Worm (Caenorhabditis elegans) whole organism, mixed stage, embryonic: Measurements from ENCODE around the gene T05H10.8.

Source experiments
- bed-3 ChIP-seq: fragments of 200-800 bp; sonication (Bioruptor generic); optimal IDR thresholded peaks from 3 replicates; lab custom pipeline; 2018; ENCODE audit warnings: mild to moderate bottlenecking, missing genetic modification characterization, moderate library complexity, missing compliant biosample characterization
- blmp-1 ChIP-seq: fragments of 150-350 bp; optimal IDR thresholded peaks from 2 replicates; lab custom pipeline; 2014; ENCODE audit warnings: missing biosample characterization, missing genetic modification characterization
- ceh-39 ChIP-seq: fragments of 150-350 bp; optimal IDR thresholded peaks from 2 replicates; lab custom pipeline; 2014; ENCODE audit warnings: missing biosample characterization, missing genetic modification characterization
- ceh-43 ChIP-seq: fragments of 200-800 bp; sonication (Bioruptor generic); optimal IDR thresholded peaks from 2 replicates; lab custom pipeline; 2018; ENCODE audit warnings: mild to moderate bottlenecking, missing genetic modification characterization, moderate library complexity, missing compliant biosample characterization
- ceh-83 ChIP-seq: fragments of 200-800 bp; sonication (Bioruptor generic); optimal IDR thresholded peaks from 2 replicates; lab custom pipeline; 2018; ENCODE audit warnings: mild to moderate bottlenecking, missing genetic modification characterization, missing compliant biosample characterization
- ces-1 ChIP-seq: fragments of 150-350 bp; optimal IDR thresholded peaks from 2 replicates; lab custom pipeline; 2014; ENCODE audit warnings: missing biosample characterization, missing genetic modification reagents, missing genetic modification characterization
- cnd-1 ChIP-seq: fragments of 200-800 bp; sonication (Bioruptor generic); optimal IDR thresholded peaks from 2 replicates; lab custom pipeline; 2018; ENCODE audit warnings: mild to moderate bottlenecking, missing genetic modification characterization, missing compliant biosample characterization
- drap-1 ChIP-seq: fragments of 200-800 bp; sonication (Bioruptor generic); optimal IDR thresholded peaks from 3 replicates; lab custom pipeline; 2018; ENCODE audit warnings: mild to moderate bottlenecking, missing genetic modification characterization, missing compliant biosample characterization
- elt-1 ChIP-seq: sonication (generic microtip); optimal IDR thresholded peaks from 2 replicates; lab custom pipeline; 2017; ENCODE audit warnings: missing genetic modification characterization, mild to moderate bottlenecking, missing compliant biosample characterization, antibody characterized with exemption, moderate library complexity, borderline replicate concordance; ENCODE audit not compliant: insufficient read depth
- elt-3 ChIP-seq: fragments of 150-350 bp; optimal IDR thresholded peaks from 2 replicates; lab custom pipeline; 2014; ENCODE audit warnings: missing biosample characterization, missing genetic modification characterization
- flh-1 ChIP-seq: fragments of 200-800 bp; sonication (Bioruptor generic); optimal IDR thresholded peaks from 2 replicates; lab custom pipeline; 2018; ENCODE audit warnings: mild to moderate bottlenecking, missing genetic modification characterization, moderate library complexity, missing compliant biosample characterization
- hlh-1 ChIP-seq: fragments of 150-350 bp; optimal IDR thresholded peaks from 2 replicates; lab custom pipeline; 2014; ENCODE audit warnings: missing biosample characterization, missing genetic modification reagents, missing genetic modification characterization
- lin-13 ChIP-seq: fragments of 150-350 bp; optimal IDR thresholded peaks from 2 replicates; lab custom pipeline; 2014; ENCODE audit warnings: missing biosample characterization, missing genetic modification characterization
- lin-32 ChIP-seq: fragments of 200-800 bp; sonication (Bioruptor generic); optimal IDR thresholded peaks from 2 replicates; lab custom pipeline; 2018; ENCODE audit warnings: mild to moderate bottlenecking, missing genetic modification characterization, missing compliant biosample characterization
- lsy-2 ChIP-seq: fragments of 150-350 bp; optimal IDR thresholded peaks from 2 replicates; lab custom pipeline; 2014; ENCODE audit warnings: missing biosample characterization, missing genetic modification characterization
- mep-1 ChIP-seq: fragments of 150-350 bp; optimal IDR thresholded peaks from 2 replicates; lab custom pipeline; 2017; ENCODE audit warnings: missing biosample characterization, missing genetic modification reagents, missing genetic modification characterization, inconsistent platforms
- mls-2 ChIP-seq: sonication (generic microtip); optimal IDR thresholded peaks from 2 replicates; lab custom pipeline; 2016; ENCODE audit warnings: mild to moderate bottlenecking, missing genetic modification characterization, moderate library complexity, missing compliant biosample characterization
- nhr-2 ChIP-seq: fragments of 150-350 bp; optimal IDR thresholded peaks from 2 replicates; lab custom pipeline; 2014; ENCODE audit warnings: missing biosample characterization, missing genetic modification characterization
- nhr-237 ChIP-seq: fragments of 150-350 bp; optimal IDR thresholded peaks from 2 replicates; lab custom pipeline; 2014; ENCODE audit warnings: missing biosample characterization, missing genetic modification characterization
- nhr-28 ChIP-seq: fragments of 150-350 bp; optimal IDR thresholded peaks from 2 replicates; lab custom pipeline; 2014; ENCODE audit warnings: missing biosample characterization, missing genetic modification characterization
- nhr-76 ChIP-seq: sonication (generic microtip); optimal IDR thresholded peaks from 2 replicates; lab custom pipeline; 2017; ENCODE audit warnings: missing biosample characterization, missing genetic modification characterization
- sem-2 ChIP-seq: fragments of 200-800 bp; sonication (Bioruptor generic); optimal IDR thresholded peaks from 2 replicates; lab custom pipeline; 2018; ENCODE audit warnings: mild to moderate bottlenecking, missing genetic modification characterization, missing compliant biosample characterization
- snpc-4 ChIP-seq: fragments of 150-350 bp; optimal IDR thresholded peaks from 2 replicates; lab custom pipeline; 2014; ENCODE audit warnings: missing biosample characterization, missing genetic modification characterization
- sptf-1 ChIP-seq: sonication (generic microtip); optimal IDR thresholded peaks from 2 replicates; lab custom pipeline; 2017; ENCODE audit warnings: mild to moderate bottlenecking, missing genetic modification characterization, moderate library complexity, missing compliant biosample characterization
- tbx-8 ChIP-seq: fragments of 200-800 bp; sonication (Bioruptor generic); optimal IDR thresholded peaks from 2 replicates; lab custom pipeline; 2018; ENCODE audit warnings: mild to moderate bottlenecking, missing genetic modification characterization, moderate library complexity, missing compliant biosample characterization
- unc-62 ChIP-seq: fragments of 150-350 bp; optimal IDR thresholded peaks from 2 replicates; lab custom pipeline; 2014; ENCODE audit warnings: missing biosample characterization, missing genetic modification reagents, missing genetic modification characterization
- zip-8 ChIP-seq: fragments of 150-350 bp; optimal IDR thresholded peaks from 2 replicates; lab custom pipeline; 2014; ENCODE audit warnings: missing biosample characterization, missing genetic modification characterization
- ztf-11 ChIP-seq: fragments of 150-350 bp; optimal IDR thresholded peaks from 2 replicates; lab custom pipeline; 2014; ENCODE audit warnings: missing biosample characterization, missing genetic modification characterization

Gene T05H10.8

DNA sequence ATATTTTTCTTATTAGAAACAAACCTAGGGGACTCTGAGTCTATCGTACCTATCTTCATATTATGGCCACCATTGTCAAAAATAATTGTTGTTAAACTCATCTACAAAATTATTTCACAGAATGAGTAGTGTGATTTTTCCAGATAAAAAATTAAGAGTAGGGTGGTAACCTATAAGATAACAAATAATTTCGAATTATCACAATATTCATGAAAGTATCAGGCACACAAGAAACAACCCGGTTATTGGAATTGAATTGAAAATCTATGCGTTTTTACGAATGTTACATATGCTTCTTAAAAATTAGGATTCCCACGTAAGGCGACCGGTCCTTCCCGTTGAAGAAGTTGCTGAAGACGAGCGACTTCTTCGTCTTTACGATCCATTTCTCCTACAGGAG lies 21.6 kb upstream of the T05H10.8 start, which contains the start of gene arp-6:
Gene arp-6, minus strand, starts transcription at position 101 of the 400 bp plus-strand sequence.
- no peak for TF ChIP-seq unc-62 (GFP tag; lab: Kevin White, UChicago)
- no peak for TF ChIP-seq nhr-2 (tag; lab: Kevin White, UChicago)
- TF ChIP-seq ceh-43 (GFP tag; lab: Kevin White, UChicago): no peak
- no peak for TF ChIP-seq nhr-28 (tag; lab: Kevin White, UChicago)
- TF ChIP-seq mep-1 (tag; lab: Kevin White, UChicago): no peak
- TF ChIP-seq sptf-1 (tag; lab: Kevin White, UChicago): no peak
- no peak for TF ChIP-seq lin-32 (GFP tag; lab: Kevin White, UChicago)
- no peak for TF ChIP-seq tbx-8 (GFP tag; lab: Kevin White, UChicago)
- TF ChIP-seq nhr-76: no peak
- no peak for TF ChIP-seq mls-2 (tag; lab: Kevin White, UChicago)
- TF ChIP-seq ztf-11 (tag; lab: Kevin White, UChicago): no peak
- no peak for TF ChIP-seq ceh-83 (GFP tag; lab: Kevin White, UChicago)
- no peak for TF ChIP-seq zip-8 (tag; lab: Kevin White, UChicago)
- no peak for TF ChIP-seq elt-3 (tag; lab: Kevin White, UChicago)
- TF ChIP-seq ceh-39 (tag; lab: Kevin White, UChicago): no peak

DNA sequence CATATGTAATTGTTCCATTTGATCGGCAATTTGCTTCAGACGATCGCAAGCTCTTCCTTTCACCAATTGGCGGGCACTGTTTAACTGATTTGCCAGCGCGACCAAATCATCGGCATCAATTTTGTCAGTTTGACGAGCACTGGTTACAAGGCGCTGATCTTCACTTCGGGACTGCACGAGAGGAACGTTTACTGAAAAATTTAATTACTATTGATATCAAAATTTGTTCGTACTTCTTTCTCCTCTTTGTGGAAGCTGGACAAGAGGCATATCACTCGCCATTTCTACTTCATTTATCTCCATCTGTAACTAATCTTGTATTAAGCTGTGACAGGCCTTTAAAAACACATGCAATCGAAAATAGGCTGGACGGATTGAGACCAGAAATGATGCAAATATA lies 21.0 kb upstream of the T05H10.8 start, which contains the start of gene C08B11.9:
Gene C08B11.9, minus strand, starts transcription at position 307 of the 400 bp plus-strand sequence.
- no peak for TF ChIP-seq cnd-1 (tag; lab: Kevin White, UChicago)
- TF ChIP-seq nhr-28 (tag; lab: Kevin White, UChicago): no peak
- no peak for TF ChIP-seq tbx-8 (GFP tag; lab: Kevin White, UChicago)
- TF ChIP-seq blmp-1 (tag; lab: Kevin White, UChicago): no peak
- no peak for TF ChIP-seq flh-1 (GFP tag; lab: Kevin White, UChicago)
- TF ChIP-seq hlh-1 (tag; lab: Kevin White, UChicago): no peak
- no peak for TF ChIP-seq zip-8 (tag; lab: Kevin White, UChicago)
- TF ChIP-seq ztf-11 (tag; lab: Kevin White, UChicago): no peak
- no peak for TF ChIP-seq elt-1
- no peak for TF ChIP-seq mls-2 (tag; lab: Kevin White, UChicago)
- no peak for TF ChIP-seq drap-1 (GFP tag; lab: Kevin White, UChicago)
- no peak for TF ChIP-seq nhr-237 (tag; lab: Kevin White, UChicago)
- TF ChIP-seq bed-3: no peak

DNA sequence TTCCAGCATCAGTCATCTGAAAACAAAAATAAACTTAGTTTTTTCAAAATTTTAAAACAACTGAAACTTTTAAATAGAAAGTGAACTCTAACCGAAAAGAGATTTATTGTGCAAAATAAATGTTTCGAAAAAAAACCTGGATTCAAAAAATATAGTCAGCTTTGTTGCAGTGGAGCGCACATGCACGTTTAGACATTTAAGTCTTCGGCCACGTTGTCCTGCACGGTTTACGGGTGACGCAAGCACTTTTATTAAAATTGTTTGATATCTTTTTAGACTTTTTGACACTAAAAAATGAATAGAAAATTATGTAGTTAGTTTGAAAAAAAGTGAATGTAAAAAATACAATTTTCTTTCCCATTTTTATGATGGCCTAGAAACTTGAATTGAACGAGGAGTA lies 19.5 kb upstream of the T05H10.8 start, which contains the start of the genes ubh-4 and algn-6:
Gene ubh-4, minus strand, starts transcription at position 182 of the 400 bp plus-strand sequence.
Gene algn-6, plus strand, starts transcription at position 387 of the 400 bp plus-strand sequence.
- TF ChIP-seq lsy-2 (tag; lab: Kevin White, UChicago) (peak; percentile 90), nhr-2 (tag; lab: Kevin White, UChicago) (no peak), mep-1 (tag; lab: Kevin White, UChicago) (peak; percentile 59), ceh-39 (tag; lab: Kevin White, UChicago) (peak; percentile 16)

DNA sequence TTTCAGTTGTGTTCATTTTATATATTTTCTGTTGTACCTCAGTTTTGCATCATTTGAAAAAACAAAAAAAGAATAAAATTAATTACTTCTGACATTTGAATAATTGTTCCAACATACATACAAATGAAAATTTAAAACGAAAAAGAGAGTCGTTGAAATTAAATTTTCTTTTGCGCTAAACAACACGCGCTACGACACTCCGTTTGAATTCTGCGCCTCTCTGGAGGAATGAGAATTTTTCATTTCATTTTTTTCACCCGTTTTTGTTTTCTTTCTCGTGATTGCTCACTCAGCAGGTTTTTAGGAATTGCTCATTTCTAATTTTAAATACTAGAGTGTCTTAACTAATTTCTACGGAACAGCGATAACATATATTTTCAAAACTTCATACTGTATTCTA lies 17.2 kb upstream of the T05H10.8 start:
- TF ChIP-seq ces-1 (GFP tag; lab: Kevin White, UChicago) (peak; percentile 88), elt-1 (no peak), lsy-2 (tag; lab: Kevin White, UChicago) (peak; percentile 33), lin-32 (GFP tag; lab: Kevin White, UChicago) (no peak), lin-13 (tag; lab: Kevin White, UChicago) (no peak)

ce11 chrII:8042289-8042688 lies 16.6 kb upstream of the T05H10.8 start, which contains the start of gene T05H10.1:
Gene T05H10.1, plus strand, starts transcription at chrII:8042589.
- TF ChIP-seq hlh-1 (tag; lab: Kevin White, UChicago): no peak
- no peak for TF ChIP-seq ceh-39 (tag; lab: Kevin White, UChicago)
- TF ChIP-seq ztf-11 (tag; lab: Kevin White, UChicago): no peak
- TF ChIP-seq elt-1: no peak
- TF ChIP-seq bed-3: no peak
- TF ChIP-seq cnd-1 (tag; lab: Kevin White, UChicago): no peak
- no peak for TF ChIP-seq sem-2 (GFP tag; lab: Kevin White, UChicago)
- TF ChIP-seq lin-32 (GFP tag; lab: Kevin White, UChicago): no peak
- TF ChIP-seq zip-8 (tag; lab: Kevin White, UChicago): no peak
- no peak for TF ChIP-seq nhr-28 (tag; lab: Kevin White, UChicago)
- no peak for TF ChIP-seq lin-13 (tag; lab: Kevin White, UChicago)
- no peak for TF ChIP-seq mep-1 (tag; lab: Kevin White, UChicago)
- TF ChIP-seq snpc-4 (tag; lab: Kevin White, UChicago): no peak
